Worm (Caenorhabditis elegans) whole organism, L4/young adult: ENCODE data around the gene txbp-3.

ENCODE experiments used
- W03F9.2 ChIP-seq: fragments of 150-350 bp; optimal IDR thresholded peaks from 2 replicates; lab custom pipeline; 2014; ENCODE audit warnings: missing biosample characterization, missing genetic modification characterization
- dao-5 ChIP-seq: sonication (generic microtip); optimal IDR thresholded peaks from 2 replicates; lab custom pipeline; 2016; ENCODE audit warnings: missing genotype, missing genetic modification characterization, moderate library complexity, missing compliant biosample characterization
- him-1 ChIP-seq: sonication (generic microtip); optimal IDR thresholded peaks from 2 replicates; lab custom pipeline; 2016; ENCODE audit warnings: missing genotype, missing genetic modification reagents, missing genetic modification characterization, missing compliant biosample characterization

txbp-3 gene

DNA sequence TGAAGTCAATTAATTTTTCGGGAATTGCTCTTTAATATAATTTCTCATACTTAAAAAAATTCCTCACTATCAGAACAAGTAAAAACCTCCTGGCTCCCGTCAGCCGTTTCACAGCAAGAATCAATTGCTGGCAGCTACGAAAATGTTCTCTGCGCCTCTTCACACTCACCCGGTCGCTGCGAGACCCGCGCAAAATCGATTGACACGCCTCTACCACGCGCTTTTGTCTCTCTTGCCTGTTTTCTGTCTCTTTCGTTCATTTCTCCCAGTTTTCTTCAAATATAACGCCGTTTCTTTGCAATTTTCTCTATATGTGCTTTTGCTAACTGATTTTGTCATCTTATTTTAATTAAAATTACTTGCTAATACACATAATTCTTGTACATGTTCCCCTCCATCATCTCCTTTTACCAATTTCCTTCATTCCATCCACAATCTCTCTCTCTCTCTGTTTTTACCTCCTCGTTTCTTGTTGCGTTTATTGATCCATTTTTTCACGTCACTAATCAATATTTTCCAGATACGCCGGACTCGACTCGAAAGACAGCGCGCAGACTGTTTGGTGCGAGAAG is 22.8 kb downstream of the txbp-3 start, which contains the start of gene pcf-11:
Gene pcf-11 (plus strand): TSS at position 522 of the 572 bp plus-strand sequence.
- TF ChIP-seq him-1 (tag; lab: Kevin White, UChicago) (no peak), dao-5 (tag; lab: Kevin White, UChicago) (no peak), W03F9.2 (tag; lab: Kevin White, UChicago) (peak; percentile 34)

DNA sequence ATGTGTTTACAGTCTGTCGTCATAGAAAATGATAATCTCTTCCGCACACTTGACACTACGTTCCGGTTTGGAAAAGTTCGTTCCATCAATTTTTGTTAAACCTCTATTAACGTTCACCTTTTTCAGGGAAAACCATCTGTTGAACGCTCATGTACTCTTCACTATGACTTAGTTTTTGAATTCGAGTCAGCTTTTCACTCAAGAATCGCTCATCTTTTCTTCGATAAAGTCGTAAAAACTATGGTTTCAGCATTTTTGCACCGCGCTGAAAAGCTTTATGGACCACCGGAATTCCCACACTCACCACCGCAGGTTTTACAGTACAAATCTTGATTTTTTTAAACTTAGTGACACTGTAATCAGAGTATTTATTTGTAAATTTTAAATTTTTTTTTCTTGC is 23.6 kb downstream of the txbp-3 start:
- TF ChIP-seq him-1 (tag; lab: Kevin White, UChicago) = no peak
- no peak for TF ChIP-seq W03F9.2 (tag; lab: Kevin White, UChicago)
- TF ChIP-seq dao-5 (tag; lab: Kevin White, UChicago) = no peak

DNA sequence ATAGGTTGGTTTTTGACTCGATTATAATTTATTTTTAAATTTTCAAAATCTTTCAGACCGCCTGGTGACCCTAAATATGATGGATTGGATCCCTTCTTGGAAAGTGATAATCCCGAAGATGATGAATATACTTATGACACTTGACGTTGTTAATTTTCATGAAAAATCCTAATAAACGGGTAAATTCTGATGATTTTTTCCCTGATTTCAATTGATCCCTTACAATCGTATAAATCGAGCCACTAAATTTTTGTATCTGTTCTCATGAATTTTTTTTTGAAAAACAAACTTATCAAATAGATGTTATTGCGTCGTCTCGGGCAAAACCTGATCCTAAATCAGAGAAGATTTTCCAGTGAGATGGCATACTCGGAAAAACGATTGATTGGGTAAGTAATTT is 24.3 kb downstream of the txbp-3 start, which contains the start of gene R144.13:
Gene R144.13 (plus strand): TSS at position 301 of the 400 bp plus-strand sequence.
- no peak for TF ChIP-seq him-1 (tag; lab: Kevin White, UChicago)

DNA sequence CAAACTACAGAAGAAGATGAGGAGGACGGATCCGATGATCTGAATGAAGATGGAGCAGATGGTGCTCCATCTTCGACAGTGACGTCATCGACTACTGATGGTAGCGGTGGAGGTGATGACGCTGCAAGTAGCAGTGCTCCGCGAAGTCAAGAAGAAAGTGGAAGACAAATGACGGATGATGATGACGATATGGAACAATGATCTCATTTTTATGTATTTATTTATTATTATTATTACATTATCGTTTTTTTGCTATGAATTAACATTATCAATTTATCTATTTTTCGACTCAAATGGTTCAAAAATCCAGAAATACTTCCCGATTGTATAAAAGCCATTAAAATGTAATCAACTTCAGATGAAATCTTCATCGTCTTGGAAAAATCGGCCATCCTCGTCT is 25.6 kb downstream of the txbp-3 start, which contains the start of gene R144.3:
Gene R144.3 (plus strand): TSS at position 301 of the 400 bp plus-strand sequence.
- TF ChIP-seq him-1 (tag; lab: Kevin White, UChicago) (no peak), W03F9.2 (tag; lab: Kevin White, UChicago) (no peak), dao-5 (tag; lab: Kevin White, UChicago) (no peak)

DNA sequence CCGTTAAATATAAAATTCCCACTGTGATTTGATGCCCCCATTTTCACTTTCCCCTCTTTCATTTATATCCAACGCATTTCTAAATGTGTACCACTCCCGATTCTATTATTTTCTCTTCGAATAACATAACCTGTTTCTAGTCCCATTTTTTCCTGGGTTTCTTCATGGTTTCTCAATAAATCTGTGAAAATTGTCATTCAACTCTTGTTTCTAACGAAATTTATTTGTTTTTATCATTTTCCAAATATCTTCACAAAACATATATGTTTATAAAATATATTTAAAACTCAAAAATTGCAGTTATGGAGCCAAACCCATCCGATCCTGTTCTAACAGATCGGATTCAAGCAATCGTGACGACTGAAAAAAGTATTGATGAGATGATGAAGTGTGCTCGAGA is 26.3 kb downstream of the txbp-3 start, which contains the start of gene mdt-11:
Gene mdt-11 (plus strand): TSS at position 301 of the 400 bp plus-strand sequence.
- TF ChIP-seq dao-5 (tag; lab: Kevin White, UChicago) = no peak
- TF ChIP-seq him-1 (tag; lab: Kevin White, UChicago) = no peak
- TF ChIP-seq W03F9.2 (tag; lab: Kevin White, UChicago) = no peak

DNA sequence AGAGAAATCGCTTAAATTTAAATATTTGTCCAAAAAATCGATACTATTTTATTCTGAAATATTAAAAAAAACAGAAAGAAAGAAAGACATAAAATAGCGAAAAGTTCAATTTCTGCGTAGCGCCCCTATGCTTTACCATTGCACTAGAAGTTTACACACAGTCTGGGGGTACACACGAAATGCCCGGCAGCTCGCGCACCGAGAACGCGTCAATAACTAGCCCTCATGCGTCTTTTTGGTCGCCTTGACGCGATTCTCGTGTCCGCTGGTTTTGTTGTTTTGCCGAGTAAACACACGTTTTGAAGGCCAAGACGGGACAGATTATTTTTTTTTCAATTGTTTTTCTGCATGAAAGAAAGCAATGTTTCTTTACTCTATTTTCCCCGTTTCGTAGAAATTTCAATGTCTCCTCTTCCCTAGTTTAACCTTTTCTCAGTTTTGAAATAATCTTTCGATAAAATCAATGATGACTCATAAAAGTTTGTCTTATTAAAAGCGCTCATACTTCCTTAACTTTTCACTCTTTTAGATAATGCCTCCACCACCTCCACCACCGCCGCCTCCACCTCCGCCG is 29.1 kb downstream of the txbp-3 start, which contains the start of gene wip-1:
Gene wip-1 (plus strand): TSS at position 524 of the 574 bp plus-strand sequence.
- peak; percentile 98 for TF ChIP-seq W03F9.2 (tag; lab: Kevin White, UChicago)
- peak; percentile 98 for TF ChIP-seq him-1 (tag; lab: Kevin White, UChicago)
- peak; percentile 72 for TF ChIP-seq dao-5 (tag; lab: Kevin White, UChicago)

DNA sequence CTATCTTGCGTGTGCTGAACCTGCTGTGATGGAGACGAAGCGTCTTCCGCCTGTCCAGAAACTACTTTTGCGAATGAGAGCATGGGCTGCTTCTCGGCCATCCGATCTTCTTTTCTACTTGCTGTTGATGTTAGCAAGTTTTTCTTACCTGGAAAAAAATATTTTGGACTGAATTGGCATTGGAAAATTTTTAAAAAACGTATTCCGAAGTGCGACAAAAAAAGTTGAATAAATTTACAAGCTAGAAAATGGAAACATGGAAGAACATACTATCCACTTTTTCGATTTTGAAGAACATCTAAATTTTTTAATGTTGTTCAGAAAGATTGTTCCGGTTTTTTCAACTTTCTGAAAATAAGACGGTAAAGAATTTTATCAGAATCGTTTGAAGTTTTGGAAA is 29.7 kb downstream of the txbp-3 start, which contains the start of gene larp-1:
Gene larp-1 (minus strand): TSS at position 101 of the 400 bp plus-strand sequence.
- TF ChIP-seq him-1 (tag; lab: Kevin White, UChicago) = no peak

DNA sequence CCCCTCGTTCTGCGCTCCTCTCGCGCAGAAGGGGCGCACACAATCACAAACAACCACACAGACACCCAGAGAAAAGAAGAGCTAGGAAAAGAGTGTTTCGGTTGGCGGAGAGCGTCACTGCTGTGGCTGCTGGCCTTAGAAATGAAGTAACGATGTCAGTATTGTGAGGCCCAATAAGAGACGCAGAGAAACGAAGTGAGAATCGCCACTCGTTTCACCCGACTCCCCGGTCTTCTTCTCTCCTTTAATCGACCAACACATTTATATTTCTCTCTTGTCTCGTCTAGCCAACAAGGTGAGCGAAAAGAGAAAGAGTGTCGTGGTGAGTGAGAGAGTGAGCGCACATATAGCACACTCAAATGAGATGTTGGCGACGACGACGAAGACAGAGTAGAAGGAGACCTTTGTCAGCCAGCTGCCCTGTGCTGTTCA is 33.3 kb downstream of the txbp-3 start:
- TF ChIP-seq dao-5 (tag; lab: Kevin White, UChicago) (no peak), W03F9.2 (tag; lab: Kevin White, UChicago) (peak; percentile 57), him-1 (tag; lab: Kevin White, UChicago) (peak; percentile 67)

DNA sequence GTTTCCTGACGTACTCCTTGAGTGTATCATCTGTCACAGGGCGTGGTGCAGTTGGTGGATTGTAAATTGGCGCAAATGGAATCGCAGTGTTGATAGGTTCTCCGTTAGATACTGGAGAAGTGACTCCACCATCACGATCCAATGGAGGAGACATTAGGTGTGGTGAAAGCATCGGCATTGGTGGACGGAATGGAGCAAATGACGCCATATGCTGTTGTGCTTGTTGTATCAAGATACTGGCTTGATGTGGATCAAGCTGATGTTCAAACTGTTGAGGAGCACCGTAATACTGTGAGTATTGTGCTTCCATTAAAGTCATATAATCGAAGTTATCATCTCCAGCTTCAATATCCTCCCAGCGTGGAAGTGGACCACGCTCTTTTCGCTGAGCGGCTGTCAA is 34.8 kb downstream of the txbp-3 start:
- no peak for TF ChIP-seq him-1 (tag; lab: Kevin White, UChicago)
- no peak for TF ChIP-seq W03F9.2 (tag; lab: Kevin White, UChicago)
- TF ChIP-seq dao-5 (tag; lab: Kevin White, UChicago) = no peak

DNA sequence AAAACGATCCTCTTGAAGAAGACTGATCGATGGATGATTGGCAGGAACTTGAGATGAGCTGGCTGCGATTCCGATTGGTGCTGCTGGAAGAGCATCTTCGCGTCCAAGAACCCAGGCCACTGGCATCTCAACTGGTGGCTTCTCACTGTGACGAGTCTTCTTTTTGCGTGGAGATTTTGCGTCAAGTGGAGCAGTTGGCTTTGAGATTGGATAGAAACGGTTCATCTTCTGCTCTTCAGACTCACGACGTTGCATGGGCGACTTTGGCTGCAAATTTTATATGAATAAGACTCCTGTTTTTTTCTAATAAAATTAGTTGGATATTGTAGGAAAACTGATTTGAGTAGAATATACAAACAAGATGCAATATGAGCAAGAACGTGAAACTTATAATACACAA is 36.5 kb downstream of the txbp-3 start:
- TF ChIP-seq him-1 (tag; lab: Kevin White, UChicago) (no peak), dao-5 (tag; lab: Kevin White, UChicago) (no peak), W03F9.2 (tag; lab: Kevin White, UChicago) (no peak)

DNA sequence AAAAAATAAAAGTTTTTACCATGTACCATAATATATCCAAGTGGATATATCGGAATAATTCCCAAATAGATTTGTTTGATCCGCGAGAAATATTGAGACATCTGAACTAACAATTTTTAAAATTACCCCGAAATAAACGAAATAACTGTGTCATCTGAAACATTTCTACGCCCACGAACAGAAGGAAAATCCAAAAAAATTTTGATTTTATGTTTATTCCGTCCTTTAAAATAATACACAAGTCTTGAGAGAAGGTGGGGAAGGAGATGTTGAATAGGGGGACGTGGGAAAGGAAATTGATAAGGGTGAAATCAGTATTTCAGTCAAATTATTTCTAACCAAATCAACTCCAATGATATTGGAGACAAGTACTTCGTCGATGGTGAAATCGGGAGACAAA is 38.5 kb downstream of the txbp-3 start, which contains the start of gene R144.11:
Gene R144.11 (minus strand): TSS at position 101 of the 400 bp plus-strand sequence.
- TF ChIP-seq him-1 (tag; lab: Kevin White, UChicago) (no peak), dao-5 (tag; lab: Kevin White, UChicago) (no peak), W03F9.2 (tag; lab: Kevin White, UChicago) (no peak)

DNA sequence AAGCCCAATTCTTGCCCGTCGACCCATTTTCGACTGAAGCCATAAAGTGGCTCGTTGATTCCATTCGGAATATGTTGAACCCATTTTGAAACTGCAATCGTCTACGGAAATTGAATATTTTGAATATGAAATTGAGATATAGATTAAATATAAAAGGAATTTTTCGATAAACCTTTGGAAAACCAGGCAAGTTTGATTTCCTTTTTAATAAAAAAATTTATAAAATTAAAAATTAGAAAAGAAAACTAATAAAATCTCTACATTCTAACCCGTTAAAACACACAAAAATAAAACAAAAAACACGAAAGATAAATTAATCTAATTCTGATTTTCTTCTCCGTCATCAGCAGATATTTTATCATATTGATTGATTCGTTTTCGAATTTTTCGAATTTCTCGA is 40.4 kb downstream of the txbp-3 start, which contains the start of gene R144.12:
Gene R144.12 (minus strand): TSS at position 101 of the 400 bp plus-strand sequence.
- TF ChIP-seq dao-5 (tag; lab: Kevin White, UChicago) = no peak
- TF ChIP-seq W03F9.2 (tag; lab: Kevin White, UChicago) = no peak
- TF ChIP-seq him-1 (tag; lab: Kevin White, UChicago) = no peak

DNA sequence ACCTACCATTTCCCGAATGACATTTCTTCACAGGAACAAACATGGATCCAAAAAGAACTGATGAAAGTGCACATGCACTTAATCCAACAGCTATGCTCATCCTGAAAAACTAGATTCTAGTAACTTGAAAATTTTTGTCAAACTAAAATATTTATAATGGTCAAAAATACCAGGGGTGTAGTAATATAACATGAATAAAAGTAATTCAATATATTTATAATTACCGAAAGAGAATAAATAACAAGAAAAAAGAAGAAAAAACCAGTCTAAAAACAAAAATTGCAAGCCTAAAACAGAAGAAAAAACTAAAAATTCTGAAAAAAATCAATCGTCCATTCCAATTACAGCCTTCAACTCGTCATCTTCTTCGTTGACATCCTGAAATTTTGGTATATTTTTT is 42.6 kb downstream of the txbp-3 start, which contains the start of gene R144.6:
Gene R144.6 (minus strand): TSS at position 101 of the 400 bp plus-strand sequence.
- TF ChIP-seq dao-5 (tag; lab: Kevin White, UChicago) = no peak
- no peak for TF ChIP-seq W03F9.2 (tag; lab: Kevin White, UChicago)
- TF ChIP-seq him-1 (tag; lab: Kevin White, UChicago) = no peak
